Fruit fly (Drosophila melanogaster): ENCODE data around the gene 5PtaseI.

DNA sequence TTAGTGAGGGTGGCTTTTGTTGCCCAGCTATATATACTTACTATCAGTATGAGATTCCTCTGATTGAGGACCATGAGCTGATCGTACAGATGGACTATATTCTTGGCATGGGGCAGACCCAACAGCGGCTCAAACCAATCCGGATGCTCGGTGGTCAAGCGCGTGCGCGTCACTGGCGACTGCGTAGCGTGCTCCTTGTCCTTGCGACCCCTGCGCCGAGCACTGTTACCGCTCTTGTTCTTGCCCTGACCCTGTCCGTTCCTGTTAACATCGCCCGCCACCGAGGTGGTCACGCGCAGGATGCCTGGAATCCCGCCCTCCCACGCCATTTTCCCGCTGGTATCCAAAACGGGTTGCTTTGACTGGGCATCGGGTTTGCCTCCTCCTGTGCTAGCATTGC, 12.3 kb downstream of the 5PtaseI start:
- no peak for TF ChIP-seq kay (GFP tag; ENCODE audit: borderline replicate concordance)
- TF ChIP-seq Hr96 (GFP tag; optimal IDR thresholded peaks at IDR 0.05): no peak
- no peak for TF ChIP-seq Crg-1 (GFP tag; optimal IDR thresholded peaks at IDR 0.05)
- no peak for TF ChIP-seq CG12768 (GFP tag; optimal IDR thresholded peaks at IDR 0.05)
- no peak for TF ChIP-seq CG11617 (GFP tag; optimal IDR thresholded peaks at IDR 0.05)
- no peak for TF ChIP-seq CG7101 (tag; optimal IDR thresholded peaks at IDR 0.05)
- TF ChIP-seq CG7045 (GFP tag; optimal IDR thresholded peaks at IDR 0.05): no peak
- TF ChIP-seq toe (GFP tag; optimal IDR thresholded peaks at IDR 0.05): no peak
- TF ChIP-seq Clk (GFP tag; optimal IDR thresholded peaks at IDR 0.05): no peak
- no peak for TF ChIP-seq ovo (GFP tag; optimal IDR thresholded peaks at IDR 0.05)
- no peak for TF ChIP-seq CG5204 (GFP tag; optimal IDR thresholded peaks at IDR 0.05)
- TF ChIP-seq Mnt (GFP tag; optimal IDR thresholded peaks at IDR 0.05): no peak

Measured in whole organism, adult.